Fruit fly (Drosophila melanogaster) whole organism, embryonic: ENCODE measurements around the gene ND-13A.
A peak's percentile ranks its signal among the peaks of the same experiment; 100 is the strongest.

Experiments used
- CG10267 ChIP-seq: fragments of 200-800 bp; sonication (Bioruptor generic); optimal IDR thresholded peaks from 2 replicates; lab custom pipeline; 2018; ENCODE audit warnings: missing biosample characterization, mild to moderate bottlenecking, missing genetic modification characterization, moderate library complexity
- CG10462 ChIP-seq: fragments of 200-800 bp; sonication (Bioruptor generic); optimal IDR thresholded peaks from 2 replicates; lab custom pipeline; 2016; ENCODE audit warnings: missing biosample characterization, missing genetic modification characterization
- CG10543 ChIP-seq: fragments of 200-800 bp; sonication (Bioruptor generic); optimal IDR thresholded peaks from 3 replicates; lab custom pipeline; 2017; ENCODE audit warnings: missing biosample characterization, mild to moderate bottlenecking, missing genetic modification characterization, moderate library complexity
- CG10979 ChIP-seq: fragments of 200-800 bp; sonication (Bioruptor generic); optimal IDR thresholded peaks from 2 replicates; lab custom pipeline; 2018; ENCODE audit warnings: missing biosample characterization, mild to moderate bottlenecking, missing genetic modification characterization, moderate library complexity
- CG11723 ChIP-seq: fragments of 200-800 bp; sonication (Bioruptor generic); optimal IDR thresholded peaks from 2 replicates; lab custom pipeline; 2017; ENCODE audit warnings: missing biosample characterization, mild to moderate bottlenecking, missing genetic modification characterization
- CG13624 ChIP-seq: fragments of 200-800 bp; sonication (Bioruptor generic); optimal IDR thresholded peaks from 2 replicates; lab custom pipeline; 2016; ENCODE audit warnings: missing biosample characterization, missing genetic modification characterization
- CG14965 ChIP-seq: fragments of 200-800 bp; sonication (Bioruptor generic); optimal IDR thresholded peaks from 2 replicates; lab custom pipeline; 2016; ENCODE audit warnings: missing biosample characterization, missing genetic modification characterization, borderline replicate concordance
- CG15011 ChIP-seq: fragments of 200-800 bp; sonication (Bioruptor generic); optimal IDR thresholded peaks from 3 replicates; lab custom pipeline; 2018; ENCODE audit warnings: missing biosample characterization, mild to moderate bottlenecking, missing genetic modification characterization
- CG17612 ChIP-seq: fragments of 200-800 bp; sonication (Bioruptor generic); IDR thresholded peaks from 2 replicates; pipeline ENCODE4 v1.3.6; 2022; ENCODE audit warnings: missing biosample characterization, missing genetic modification characterization
- CG2712 ChIP-seq: fragments of 200-800 bp; optimal IDR thresholded peaks from 3 replicates; lab custom pipeline; 2019; ENCODE audit warnings: missing biosample characterization, mild to moderate bottlenecking, missing genetic modification characterization, moderate library complexity
- CG2875 ChIP-seq: fragments of 200-800 bp; sonication (Bioruptor generic); optimal IDR thresholded peaks from 2 replicates; lab custom pipeline; 2017; ENCODE audit warnings: missing biosample characterization, mild to moderate bottlenecking, missing genetic modification characterization, missing genetic modification reagents
- CG31441 ChIP-seq: fragments of 200-800 bp; sonication (Bioruptor generic); IDR thresholded peaks from 2 replicates; pipeline ENCODE4 v1.3.6; 2022; ENCODE audit warnings: missing biosample characterization, missing genetic modification characterization
- CG3847 ChIP-seq: fragments of 200-800 bp; sonication (Bioruptor generic); IDR thresholded peaks from 2 replicates; pipeline ENCODE4 v1.3.6; 2022; ENCODE audit warnings: missing biosample characterization, missing genetic modification characterization
- CG42726 ChIP-seq: fragments of 200-800 bp; sonication (Bioruptor generic); IDR thresholded peaks from 2 replicates; pipeline ENCODE4 v1.3.6; 2022; ENCODE audit warnings: missing biosample characterization, missing genetic modification characterization; ENCODE audit not compliant: partially characterized antibody
- CG5953 ChIP-seq: fragments of 200-800 bp; sonication (Bioruptor generic); IDR thresholded peaks from 2 replicates; pipeline ENCODE4 v1.3.6; 2022; ENCODE audit warnings: missing biosample characterization, missing genetic modification characterization
- CG7963 ChIP-seq: fragments of 200-800 bp; sonication (Bioruptor generic); IDR thresholded peaks from 3 replicates; pipeline ENCODE4 v1.3.6; 2022; ENCODE audit warnings: missing biosample characterization, missing genetic modification characterization; ENCODE audit not compliant: partially characterized antibody
- CG7987 ChIP-seq: fragments of 200-800 bp; sonication (Bioruptor generic); optimal IDR thresholded peaks from 2 replicates; lab custom pipeline; 2018; ENCODE audit warnings: missing biosample characterization, mild to moderate bottlenecking, missing genetic modification characterization, moderate library complexity
- CG8290 ChIP-seq, 3 experiments: fragments of 200-800 bp; sonication (Bioruptor generic); optimal IDR thresholded peaks; 2 replicates each; lab custom pipeline; 2016 to 2019; ENCODE audit warnings: missing biosample characterization in 3 of 3, missing genetic modification characterization in 3 of 3, mild to moderate bottlenecking in 2 of 3, moderate library complexity in 1 of 3
- CG9727 ChIP-seq: fragments of 200-800 bp; sonication (Bioruptor generic); optimal IDR thresholded peaks from 3 replicates; lab custom pipeline; 2017; ENCODE audit warnings: missing biosample characterization, mild to moderate bottlenecking, missing genetic modification characterization
- CG9876 ChIP-seq: fragments of 200-800 bp; sonication (Bioruptor generic); optimal IDR thresholded peaks from 2 replicates; lab custom pipeline; 2016; ENCODE audit warnings: missing biosample characterization, missing genetic modification characterization
- Chrac-16 ChIP-seq: fragments of 200-800 bp; sonication (Bioruptor generic); optimal IDR thresholded peaks from 3 replicates; lab custom pipeline; 2016; ENCODE audit warnings: missing biosample characterization, missing genetic modification characterization
- Dfd ChIP-seq, 2 experiments: fragments of >200 bp; optimal IDR thresholded peaks; 2 replicates each; lab custom pipeline; 2017; ENCODE audit warnings: missing biosample characterization in 2 of 2, missing genetic modification characterization in 2 of 2
- Ets97D ChIP-seq: fragments of 200-800 bp; sonication (Bioruptor generic); optimal IDR thresholded peaks from 3 replicates; lab custom pipeline; 2016; ENCODE audit warnings: missing biosample characterization, missing genetic modification characterization
- Gug ChIP-seq: fragments of 200-800 bp; sonication (Bioruptor generic); IDR thresholded peaks from 4 replicates; pipeline ENCODE4 v1.3.6; 2022; ENCODE audit warnings: missing biosample characterization, missing genetic modification characterization
- Med ChIP-seq: fragments of 200-800 bp; sonication (Bioruptor generic); peaks from one replicate; lab custom pipeline; 2016; ENCODE audit warnings: missing biosample characterization, missing genetic modification characterization, mild to moderate bottlenecking, inconsistent platforms, moderate library complexity
- Myb ChIP-seq: fragments of 200-800 bp; sonication (Bioruptor generic); optimal IDR thresholded peaks from 2 replicates; lab custom pipeline; 2016; ENCODE audit warnings: missing biosample characterization, missing genetic modification characterization
- Nf-YB ChIP-seq: fragments of 200-800 bp; sonication (Bioruptor generic); optimal IDR thresholded peaks from 3 replicates; lab custom pipeline; 2019; ENCODE audit warnings: missing biosample characterization, mild to moderate bottlenecking, missing genetic modification characterization, moderate library complexity
- Rfx ChIP-seq: fragments of 200-800 bp; sonication (Bioruptor generic); IDR thresholded peaks from 2 replicates; pipeline ENCODE4 v1.3.6; 2022; ENCODE audit warnings: missing biosample characterization, missing genetic modification characterization
- Scr ChIP-seq: fragments of 200-800 bp; sonication (Bioruptor generic); IDR thresholded peaks from 2 replicates; pipeline ENCODE4 v1.3.6; 2022; ENCODE audit warnings: missing biosample characterization, missing genetic modification characterization; ENCODE audit not compliant: partially characterized antibody
- Six4 ChIP-seq: fragments of 200-800 bp; sonication (Bioruptor generic); optimal IDR thresholded peaks from 2 replicates; lab custom pipeline; 2016; ENCODE audit warnings: missing biosample characterization, missing genetic modification characterization
- Tbp ChIP-seq: fragments of >200 bp; optimal IDR thresholded peaks from 2 replicates; lab custom pipeline; 2018; ENCODE audit warnings: missing biosample characterization, missing genetic modification characterization
- Trl ChIP-seq, 3 experiments: fragments of >200 bp in 2 of 3; fragments of 200-800 bp in 1 of 3; sonication (Bioruptor generic) in 1 of 3; optimal IDR thresholded peaks; 2 replicates in 1 of 3; 3 replicates in 2 of 3; lab custom pipeline; 2016 to 2017; ENCODE audit warnings: missing biosample characterization in 1 of 3, missing genetic modification characterization in 1 of 3
- ab ChIP-seq: fragments of 200-800 bp; sonication (Bioruptor generic); optimal IDR thresholded peaks from 2 replicates; lab custom pipeline; 2016; ENCODE audit warnings: missing biosample characterization, missing genetic modification characterization
- bsh ChIP-seq, 2 experiments: fragments of 200-800 bp; sonication (Bioruptor generic); optimal IDR thresholded peaks; 2 replicates each; lab custom pipeline; 2017 to 2018; ENCODE audit warnings: mild to moderate bottlenecking in 2 of 2, missing biosample characterization in 2 of 2, missing genetic modification characterization in 2 of 2, moderate library complexity in 1 of 2
- ci ChIP-seq: fragments of 200-800 bp; sonication (Bioruptor generic); IDR thresholded peaks from 3 replicates; pipeline ENCODE4 v1.3.6; 2022; ENCODE audit warnings: missing biosample characterization, missing genetic modification characterization
- ems ChIP-seq: fragments of 200-800 bp; sonication (Bioruptor generic); optimal IDR thresholded peaks from 3 replicates; lab custom pipeline; 2016; ENCODE audit warnings: missing biosample characterization, missing genetic modification characterization
- fd64A ChIP-seq: fragments of 200-800 bp; sonication (Bioruptor generic); optimal IDR thresholded peaks from 3 replicates; lab custom pipeline; 2018; ENCODE audit warnings: missing biosample characterization, mild to moderate bottlenecking, missing genetic modification characterization
- knrl ChIP-seq: fragments of 200-800 bp; sonication (Bioruptor generic); IDR thresholded peaks from 3 replicates; pipeline ENCODE4 v1.3.6; 2022; ENCODE audit warnings: missing biosample characterization, missing genetic modification characterization; ENCODE audit not compliant: partially characterized antibody
- lov ChIP-seq, 2 experiments: fragments of 200-800 bp in 1 of 2; fragments of >200 bp in 1 of 2; sonication (Bioruptor generic) in 1 of 2; IDR thresholded peaks in 1 of 2; optimal IDR thresholded peaks in 1 of 2; 2 replicates in 1 of 2; 3 replicates in 1 of 2; pipeline versions ENCODE4 v1.3.6 to Lab custom; 2017 to 2022; ENCODE audit warnings: missing biosample characterization in 1 of 2, missing genetic modification characterization in 1 of 2
- maf-S ChIP-seq: fragments of 200-800 bp; sonication (Bioruptor generic); optimal IDR thresholded peaks from 2 replicates; lab custom pipeline; 2016; ENCODE audit warnings: missing biosample characterization, missing genetic modification characterization
- pan ChIP-seq, 4 experiments: fragments of >200 bp in 3 of 4; fragments of 200-800 bp in 1 of 4; sonication (Bioruptor generic) in 1 of 4; optimal IDR thresholded peaks in 3 of 4; IDR thresholded peaks in 1 of 4; 2 replicates each; pipeline versions ENCODE4 v1.3.6 to Lab custom; 2017 to 2022; ENCODE audit warnings: missing biosample characterization in 2 of 4, missing genetic modification characterization in 2 of 4, mixed read lengths in 1 of 4
- phol ChIP-seq: fragments of 200-800 bp; sonication (Bioruptor generic); optimal IDR thresholded peaks from 3 replicates; lab custom pipeline; 2018; ENCODE audit warnings: missing biosample characterization, mild to moderate bottlenecking, missing genetic modification characterization, moderate library complexity
- scrt ChIP-seq: fragments of 200-800 bp; sonication (Bioruptor generic); optimal IDR thresholded peaks from 2 replicates; lab custom pipeline; 2018; ENCODE audit warnings: missing biosample characterization, mild to moderate bottlenecking, missing genetic modification characterization, moderate library complexity
- sd ChIP-seq: fragments of 200-800 bp; sonication (Bioruptor generic); optimal IDR thresholded peaks from 3 replicates; lab custom pipeline; 2018; ENCODE audit warnings: missing biosample characterization, mild to moderate bottlenecking, missing genetic modification characterization, moderate library complexity
- slou ChIP-seq: fragments of 200-800 bp; sonication (Bioruptor generic); optimal IDR thresholded peaks from 3 replicates; lab custom pipeline; 2016; ENCODE audit warnings: missing biosample characterization, missing genetic modification characterization
- sug ChIP-seq: fragments of 200-800 bp; optimal IDR thresholded peaks from 2 replicates; lab custom pipeline; 2019; ENCODE audit warnings: missing biosample characterization, mild to moderate bottlenecking, missing genetic modification characterization, moderate library complexity
- tgo ChIP-seq: fragments of 200-800 bp; sonication (Bioruptor generic); IDR thresholded peaks from 3 replicates; pipeline ENCODE4 v1.3.6; 2022; ENCODE audit warnings: missing biosample characterization, missing genetic modification characterization

Gene ND-13A

DNA sequence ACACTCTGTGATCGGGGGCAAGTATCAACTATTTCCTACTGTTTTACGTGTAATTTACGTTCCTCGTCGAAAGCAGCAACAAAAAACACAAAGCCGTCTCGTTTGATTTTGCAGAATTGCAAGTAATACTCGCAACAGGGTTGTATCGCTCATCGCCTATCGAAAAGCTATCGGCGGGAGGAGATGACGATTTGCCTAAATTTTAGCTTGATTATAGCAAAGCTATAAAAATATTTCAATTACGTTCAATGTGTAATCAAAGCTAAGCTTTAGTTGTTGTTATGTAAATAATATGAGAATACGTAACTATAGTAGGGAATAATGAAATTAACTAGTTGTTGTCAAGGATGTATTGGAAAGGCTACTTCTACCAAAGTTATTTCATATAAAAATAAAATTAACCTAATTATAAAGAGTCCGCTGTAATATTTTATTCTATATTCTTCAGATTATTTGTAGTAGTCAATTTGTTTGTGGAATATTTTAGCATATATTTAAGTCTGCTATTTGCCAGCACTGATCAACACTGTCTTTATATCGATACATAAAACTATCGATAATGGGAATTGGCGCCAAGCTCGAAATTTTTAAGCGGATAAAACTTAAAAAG is 40.3 kb downstream of the ND-13A start, which contains the start of gene Rpn11 (continued):
- no peak for TF ChIP-seq Trl (optimal IDR thresholded peaks at IDR 0.05; lab: Kevin White, UChicago)
- TF ChIP-seq Trl (GFP tag; optimal IDR thresholded peaks at IDR 0.05; lab: Kevin White, UChicago): peak; percentile 54
- no peak for TF ChIP-seq CG14965
- TF ChIP-seq CG10543 (GFP tag; lab: Kevin White, UChicago): peak; percentile 81
- TF ChIP-seq sug (tag; lab: Kevin White, UChicago): peak; percentile 78
- TF ChIP-seq Ets97D (GFP tag; lab: Kevin White, UChicago): peak; percentile 24
- TF ChIP-seq CG11723: peak; percentile 30
- no peak for TF ChIP-seq lov (optimal IDR thresholded peaks at IDR 0.05; lab: Kevin White, UChicago)
- no peak for TF ChIP-seq lov (GFP tag; IDR thresholded peaks at IDR 0.05; lab: Robert Waterston, UW)
- TF ChIP-seq CG42726: no peak
- TF ChIP-seq Gug (GFP tag; lab: Robert Waterston, UW): no peak
- no peak for TF ChIP-seq Dfd (GFP tag; optimal IDR thresholded peaks at IDR 0.05; lab: Kevin White, UChicago)
- peak; percentile 52 for TF ChIP-seq CG13624 (GFP tag; lab: Kevin White, UChicago)
- TF ChIP-seq ems (GFP tag; lab: Kevin White, UChicago): peak; percentile 13
- peak; percentile 49 for TF ChIP-seq slou
- peak; percentile 90 for TF ChIP-seq CG10267
- TF ChIP-seq scrt: peak; percentile 15
- 0 out of 3 replicates have a peak, but pooled peaks have one; percentile 9 for TF ChIP-seq ci
- TF ChIP-seq ab (GFP tag; lab: Kevin White, UChicago): no peak
- no peak for TF ChIP-seq Myb (GFP tag; lab: Kevin White, UChicago)
- TF ChIP-seq Chrac-16: peak; percentile 51
- peak; percentile 81 for TF ChIP-seq Med (GFP tag; lab: Kevin White, UChicago)
- TF ChIP-seq CG10462: peak; percentile 11
- no peak for TF ChIP-seq Tbp
- peak; percentile 25 for TF ChIP-seq maf-S (GFP tag; lab: Kevin White, UChicago)
- TF ChIP-seq Nf-YB (GFP tag; lab: Kevin White, UChicago): peak; percentile 37
- no peak for TF ChIP-seq pan (optimal IDR thresholded peaks at IDR 0.05; lab: Kevin White, UChicago)
- TF ChIP-seq pan (GFP tag; optimal IDR thresholded peaks at IDR 0.05 in 1 of 2, IDR thresholded peaks at IDR 0.05 in 1 of 2): peak in 1 of 2 experiments; percentile 44
- TF ChIP-seq phol (tag; lab: Kevin White, UChicago): peak; percentile 77
- TF ChIP-seq CG5953 (GFP tag; lab: Robert Waterston, UW): no peak
- peak; percentile 46 for TF ChIP-seq Six4
- no peak for TF ChIP-seq fd64A (GFP tag; lab: Kevin White, UChicago)
- TF ChIP-seq CG15011 (GFP tag; lab: Kevin White, UChicago): peak; percentile 31
- TF ChIP-seq CG3847 (GFP tag; lab: Robert Waterston, UW): peak; percentile 58
- TF ChIP-seq CG7963: no peak
- TF ChIP-seq CG8290 (GFP tag; optimal IDR thresholded peaks at IDR 0.05; lab: Kevin White, UChicago): peak; percentile 36
- peak; percentile 16 to 58 for TF ChIP-seq CG8290 (tag; optimal IDR thresholded peaks at IDR 0.05; lab: Kevin White, UChicago)
- no peak for TF ChIP-seq CG17612 (GFP tag; lab: Robert Waterston, UW)
- peak; percentile 22 for TF ChIP-seq CG2875 (GFP tag; lab: Kevin White, UChicago)
- TF ChIP-seq CG9876 (GFP tag; lab: Kevin White, UChicago): no peak
- peak; percentile 76 for TF ChIP-seq CG2712 (tag; lab: Kevin White, UChicago)
- peak; percentile 39; the same call in 2 of the 3 replicates for TF ChIP-seq knrl
- peak; percentile 79 for TF ChIP-seq CG9727
- TF ChIP-seq sd (tag; lab: Kevin White, UChicago): peak; percentile 41
- peak; percentile 52; the same call in 1 of the 2 replicates for TF ChIP-seq Rfx (GFP tag; lab: Robert Waterston, UW)
- no peak for TF ChIP-seq CG7987 (GFP tag; lab: Kevin White, UChicago)
- peak; percentile 66 for TF ChIP-seq Scr (GFP tag; lab: Robert Waterston, UW)
- TF ChIP-seq bsh (GFP tag; optimal IDR thresholded peaks at IDR 0.05; lab: Kevin White, UChicago): peak in 1 of 2 experiments; percentile 41
- no peak; the same call in 2 of the 3 replicates for TF ChIP-seq tgo (GFP tag; lab: Robert Waterston, UW)
- peak; percentile 49 for TF ChIP-seq CG10979 (tag; lab: Kevin White, UChicago)
- TF ChIP-seq CG31441 (GFP tag; lab: Robert Waterston, UW): peak; percentile 73
